Worm (Caenorhabditis elegans) whole organism, L3 larva: ENCODE measurements around the gene F55C5.10.

ENCODE experiments used
- R02D3.7 ChIP-seq: fragments of 150-350 bp; optimal IDR thresholded peaks from 2 replicates; lab custom pipeline; 2014; ENCODE audit warnings: missing biosample characterization, missing genetic modification characterization
- ZK546.5 ChIP-seq: sonication (generic microtip); optimal IDR thresholded peaks from 2 replicates; lab custom pipeline; 2017; ENCODE audit warnings: missing biosample characterization, missing genetic modification characterization
- aly-2 ChIP-seq: fragments of 150-350 bp; optimal IDR thresholded peaks from 2 replicates; lab custom pipeline; 2014; ENCODE audit warnings: missing biosample characterization, missing genetic modification characterization
- ama-1 ChIP-seq: fragments of 150-350 bp; optimal IDR thresholded peaks from 2 replicates; lab custom pipeline; 2018
- ceh-16 ChIP-seq: sonication (generic microtip); optimal IDR thresholded peaks from 2 replicates; lab custom pipeline; 2017; ENCODE audit warnings: missing biosample characterization, missing genetic modification characterization
- ceh-28 ChIP-seq: fragments of 150-350 bp; optimal IDR thresholded peaks from 2 replicates; lab custom pipeline; 2014; ENCODE audit warnings: missing biosample characterization, missing genetic modification reagents, missing genetic modification characterization
- ceh-82 ChIP-seq: fragments of 150-350 bp; optimal IDR thresholded peaks from 2 replicates; lab custom pipeline; 2014; ENCODE audit warnings: missing biosample characterization, missing genetic modification characterization
- daf-12 ChIP-seq: fragments of 150-350 bp; optimal IDR thresholded peaks from 2 replicates; lab custom pipeline; 2014; ENCODE audit warnings: missing biosample characterization, missing genetic modification reagents, missing genetic modification characterization
- egl-27 ChIP-seq: sonication (generic microtip); optimal IDR thresholded peaks from 4 replicates; lab custom pipeline; 2017; ENCODE audit warnings: missing biosample characterization, missing genetic modification reagents, missing genetic modification characterization
- egl-5 ChIP-seq: fragments of 150-350 bp; optimal IDR thresholded peaks from 2 replicates; lab custom pipeline; 2017; ENCODE audit warnings: missing biosample characterization, missing genetic modification reagents, missing genetic modification characterization, inconsistent platforms
- elt-1 ChIP-seq: fragments of 150-350 bp; optimal IDR thresholded peaks from 2 replicates; lab custom pipeline; 2014; ENCODE audit warnings: missing biosample characterization, missing genetic modification characterization
- elt-2 ChIP-seq: sonication (generic microtip); optimal IDR thresholded peaks from 2 replicates; lab custom pipeline; 2016; ENCODE audit warnings: missing genetic modification reagents, mild to moderate bottlenecking, missing genetic modification characterization, missing compliant biosample characterization
- elt-3 ChIP-seq, 3 experiments: fragments of 150-350 bp in 1 of 3; sonication (generic microtip) in 2 of 3; optimal IDR thresholded peaks; 2 replicates in 2 of 3; 4 replicates in 1 of 3; lab custom pipeline; 2014 to 2017; ENCODE audit warnings: missing biosample characterization in 3 of 3, missing genetic modification characterization in 3 of 3
- eor-1 ChIP-seq, 2 experiments: fragments of 150-350 bp; optimal IDR thresholded peaks; 2 replicates each; lab custom pipeline; 2014 to 2018; ENCODE audit warnings: missing biosample characterization in 2 of 2, missing genetic modification characterization in 2 of 2
- fkh-10 ChIP-seq: sonication (generic microtip); optimal IDR thresholded peaks from 2 replicates; lab custom pipeline; 2017; ENCODE audit warnings: missing biosample characterization, missing genetic modification reagents, missing genetic modification characterization
- fkh-2 ChIP-seq: fragments of 150-350 bp; optimal IDR thresholded peaks from 2 replicates; lab custom pipeline; 2014; ENCODE audit warnings: missing biosample characterization, missing genetic modification reagents, missing genetic modification characterization
- fos-1 ChIP-seq: fragments of 150-350 bp; optimal IDR thresholded peaks from 2 replicates; lab custom pipeline; 2014; ENCODE audit warnings: missing biosample characterization, missing genetic modification characterization
- hmg-11 ChIP-seq: sonication (generic microtip); optimal IDR thresholded peaks from 2 replicates; lab custom pipeline; 2016; ENCODE audit warnings: missing genetic modification characterization, missing compliant biosample characterization
- jun-1 ChIP-seq: fragments of 150-350 bp; optimal IDR thresholded peaks from 2 replicates; lab custom pipeline; 2014; ENCODE audit warnings: missing biosample characterization, missing genetic modification reagents, missing genetic modification characterization
- lin-15B ChIP-seq: fragments of 150-350 bp; optimal IDR thresholded peaks from 2 replicates; lab custom pipeline; 2014; ENCODE audit warnings: missing biosample characterization, missing genetic modification characterization
- lin-39 ChIP-seq: fragments of 150-350 bp; optimal IDR thresholded peaks from 2 replicates; lab custom pipeline; 2018; ENCODE audit warnings: missing biosample characterization, missing genetic modification reagents, missing genetic modification characterization
- lsy-12 ChIP-seq: sonication (generic microtip); optimal IDR thresholded peaks from 2 replicates; lab custom pipeline; 2016; ENCODE audit warnings: mild to moderate bottlenecking, missing genetic modification characterization, missing compliant biosample characterization
- mdl-1 ChIP-seq: fragments of 150-350 bp; optimal IDR thresholded peaks from 2 replicates; lab custom pipeline; 2014; ENCODE audit warnings: missing biosample characterization, missing genetic modification characterization
- mml-1 ChIP-seq: fragments of 150-350 bp; sonication (generic microtip); optimal IDR thresholded peaks from 3 replicates; lab custom pipeline; 2014; ENCODE audit warnings: missing biosample characterization, missing genetic modification characterization
- nfya-1 ChIP-seq: sonication (generic microtip); optimal IDR thresholded peaks from 2 replicates; lab custom pipeline; 2017; ENCODE audit warnings: missing genetic modification characterization, mild to moderate bottlenecking, missing compliant biosample characterization, antibody characterized with exemption, moderate library complexity; ENCODE audit not compliant: insufficient read depth
- nhr-11 ChIP-seq: fragments of 150-350 bp; optimal IDR thresholded peaks from 2 replicates; lab custom pipeline; 2014; ENCODE audit warnings: missing biosample characterization, missing genetic modification characterization
- nhr-12 ChIP-seq: fragments of 150-350 bp; optimal IDR thresholded peaks from 2 replicates; lab custom pipeline; 2014; ENCODE audit warnings: missing biosample characterization, missing genetic modification characterization
- nhr-23 ChIP-seq: fragments of 150-350 bp; optimal IDR thresholded peaks from 2 replicates; lab custom pipeline; 2014; ENCODE audit warnings: missing biosample characterization, missing genetic modification reagents, missing genetic modification characterization
- nhr-237 ChIP-seq: fragments of 150-350 bp; optimal IDR thresholded peaks from 2 replicates; lab custom pipeline; 2014; ENCODE audit warnings: missing biosample characterization, missing genetic modification characterization
- nhr-28 ChIP-seq: fragments of 150-350 bp; optimal IDR thresholded peaks from 2 replicates; lab custom pipeline; 2014; ENCODE audit warnings: missing biosample characterization, missing genetic modification characterization
- nhr-43 ChIP-seq: sonication (generic microtip); optimal IDR thresholded peaks from 2 replicates; lab custom pipeline; 2016; ENCODE audit warnings: mild to moderate bottlenecking, missing genetic modification characterization, missing compliant biosample characterization; ENCODE audit not compliant: poor library complexity, severe bottlenecking
- nhr-67 ChIP-seq: fragments of 150-350 bp; optimal IDR thresholded peaks from 2 replicates; lab custom pipeline; 2014; ENCODE audit warnings: missing biosample characterization, missing genetic modification characterization
- nhr-76 ChIP-seq: fragments of 150-350 bp; sonication (generic microtip); optimal IDR thresholded peaks from 5 replicates; lab custom pipeline; 2014; ENCODE audit warnings: missing biosample characterization, missing genetic modification characterization
- nhr-77 ChIP-seq: fragments of 150-350 bp; optimal IDR thresholded peaks from 2 replicates; lab custom pipeline; 2014; ENCODE audit warnings: missing biosample characterization, missing genetic modification characterization
- pha-4 ChIP-seq: fragments of 150-350 bp; optimal IDR thresholded peaks from 2 replicates; lab custom pipeline; 2014; ENCODE audit warnings: missing biosample characterization, missing genetic modification reagents, missing genetic modification characterization
- pqm-1 ChIP-seq: fragments of 150-350 bp; optimal IDR thresholded peaks from 2 replicates; lab custom pipeline; 2017; ENCODE audit warnings: missing biosample characterization, missing genetic modification characterization, inconsistent platforms
- sea-2 ChIP-seq: fragments of 150-350 bp; sonication (generic microtip); optimal IDR thresholded peaks from 4 replicates; lab custom pipeline; 2014; ENCODE audit warnings: missing biosample characterization, missing genetic modification reagents, missing genetic modification characterization
- skn-1 ChIP-seq: fragments of 150-350 bp; optimal IDR thresholded peaks from 2 replicates; lab custom pipeline; 2014; ENCODE audit warnings: missing biosample characterization, missing genetic modification characterization
- snpc-4 ChIP-seq: fragments of 150-350 bp; optimal IDR thresholded peaks from 2 replicates; lab custom pipeline; 2014; ENCODE audit warnings: missing biosample characterization, missing genetic modification characterization
- tbx-2 ChIP-seq: sonication (generic microtip); optimal IDR thresholded peaks from 2 replicates; lab custom pipeline; 2016; ENCODE audit warnings: mild to moderate bottlenecking, missing genetic modification characterization, missing compliant biosample characterization
- unc-39 ChIP-seq: sonication (generic microtip); optimal IDR thresholded peaks from 4 replicates; lab custom pipeline; 2017; ENCODE audit warnings: missing biosample characterization, missing genetic modification characterization
- unc-62 ChIP-seq: fragments of 150-350 bp; sonication (generic microtip); optimal IDR thresholded peaks from 4 replicates; lab custom pipeline; 2014; ENCODE audit warnings: missing biosample characterization, missing genetic modification reagents, missing genetic modification characterization
- zag-1 ChIP-seq: fragments of 150-350 bp; optimal IDR thresholded peaks from 2 replicates; lab custom pipeline; 2014; ENCODE audit warnings: missing biosample characterization, missing genetic modification characterization
- ztf-11 ChIP-seq: fragments of 150-350 bp; optimal IDR thresholded peaks from 2 replicates; lab custom pipeline; 2014; ENCODE audit warnings: missing biosample characterization, missing genetic modification characterization
- ztf-4 ChIP-seq: fragments of 150-350 bp; optimal IDR thresholded peaks from 2 replicates; lab custom pipeline; 2014; ENCODE audit warnings: missing biosample characterization, missing genetic modification characterization

Gene F55C5.10

DNA sequence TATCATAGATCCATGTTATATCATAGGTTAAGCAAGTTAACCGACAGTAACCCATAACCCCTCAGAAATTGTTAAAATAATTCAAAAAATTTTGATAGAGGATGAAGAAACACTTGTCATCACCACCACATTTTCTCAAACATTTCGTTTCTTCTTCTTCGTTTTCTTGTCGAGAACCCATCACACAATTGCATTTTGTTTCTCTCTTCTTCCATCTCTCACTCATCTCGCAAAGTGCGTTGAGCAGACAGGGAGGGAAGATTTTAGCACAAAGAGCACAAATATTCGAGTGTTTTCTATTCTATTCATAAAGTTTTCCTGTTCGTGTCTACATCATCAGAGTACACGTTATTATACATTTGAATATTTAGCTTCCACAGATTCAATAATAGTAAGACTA lies 31.1 kb downstream of the F55C5.10 start:
- TF ChIP-seq eor-1 (tag; optimal IDR thresholded peaks at IDR 0.05; lab: Kevin White, UChicago) (no peak), egl-27 (tag; lab: Kevin White, UChicago) (no peak), fkh-10 (GFP tag; lab: Kevin White, UChicago) (peak; percentile 39), tbx-2 (no peak), zag-1 (no peak), lsy-12 (tag; lab: Kevin White, UChicago) (no peak), nhr-28 (no peak), ama-1 (no peak), nfya-1 (peak; percentile 8)
- TF ChIP-seq, all 47 proteins: peak for 2

DNA sequence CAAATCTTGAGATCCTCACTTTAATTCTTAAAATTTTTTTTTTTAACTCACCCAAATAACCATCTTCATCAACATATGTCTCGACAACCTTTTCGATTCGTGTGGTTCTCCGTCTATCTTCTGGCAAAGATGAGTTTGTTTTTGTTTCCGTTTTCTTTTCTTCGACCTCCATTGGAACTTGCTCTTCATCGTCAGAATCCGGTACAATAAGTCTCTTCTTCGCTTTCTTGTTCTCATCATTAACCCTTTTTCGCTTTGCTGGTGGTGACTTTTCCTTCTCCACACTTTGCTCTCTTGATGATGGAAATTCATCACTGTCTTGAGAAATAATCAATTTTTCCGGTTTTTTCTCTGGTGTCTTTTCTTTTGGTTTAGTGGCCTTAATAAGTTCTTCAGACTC lies 32.8 kb downstream of the F55C5.10 start:
- TF ChIP-seq fkh-10 (GFP tag; lab: Kevin White, UChicago), result no peak
- no peak for TF ChIP-seq ztf-11 (tag; lab: Kevin White, UChicago)
- TF ChIP-seq jun-1 (tag; lab: Kevin White, UChicago), result no peak

DNA sequence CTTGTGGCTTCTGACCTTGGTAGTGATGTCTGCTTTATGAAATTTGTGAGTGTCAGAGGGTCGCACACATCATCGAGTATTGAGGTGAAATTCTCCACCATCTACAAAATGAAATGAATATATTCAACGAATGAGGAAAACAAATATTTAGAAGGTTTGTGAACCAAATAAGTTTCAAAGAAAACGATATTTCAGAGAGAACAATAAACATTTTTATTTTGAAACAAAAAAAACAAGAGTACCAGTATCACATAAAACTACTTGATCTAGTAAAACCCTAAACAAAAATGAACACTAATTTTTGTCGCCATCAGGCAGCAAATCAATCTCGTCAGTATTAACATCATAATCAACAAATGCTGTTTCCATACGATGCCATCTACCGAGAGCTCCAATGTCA lies 33.8 kb downstream of the F55C5.10 start, which contains the start of gene R04F11.3:
R04F11.3 (minus strand) TSS at position 101 of the 400 bp plus-strand sequence.
- TF ChIP-seq lin-15B (tag; lab: Kevin White, UChicago) (no peak), sea-2 (GFP tag; lab: Kevin White, UChicago) (no peak), ztf-11 (tag; lab: Kevin White, UChicago) (no peak), elt-1 (tag; lab: Kevin White, UChicago) (no peak), nhr-23 (tag; lab: Kevin White, UChicago) (no peak), skn-1 (tag; lab: Kevin White, UChicago) (no peak), fos-1 (tag; lab: Kevin White, UChicago) (no peak), nfya-1 (no peak), aly-2 (tag; lab: Kevin White, UChicago) (no peak), pha-4 (tag; lab: Kevin White, UChicago) (no peak)
- TF ChIP-seq, all 47 proteins: peak for 0

DNA sequence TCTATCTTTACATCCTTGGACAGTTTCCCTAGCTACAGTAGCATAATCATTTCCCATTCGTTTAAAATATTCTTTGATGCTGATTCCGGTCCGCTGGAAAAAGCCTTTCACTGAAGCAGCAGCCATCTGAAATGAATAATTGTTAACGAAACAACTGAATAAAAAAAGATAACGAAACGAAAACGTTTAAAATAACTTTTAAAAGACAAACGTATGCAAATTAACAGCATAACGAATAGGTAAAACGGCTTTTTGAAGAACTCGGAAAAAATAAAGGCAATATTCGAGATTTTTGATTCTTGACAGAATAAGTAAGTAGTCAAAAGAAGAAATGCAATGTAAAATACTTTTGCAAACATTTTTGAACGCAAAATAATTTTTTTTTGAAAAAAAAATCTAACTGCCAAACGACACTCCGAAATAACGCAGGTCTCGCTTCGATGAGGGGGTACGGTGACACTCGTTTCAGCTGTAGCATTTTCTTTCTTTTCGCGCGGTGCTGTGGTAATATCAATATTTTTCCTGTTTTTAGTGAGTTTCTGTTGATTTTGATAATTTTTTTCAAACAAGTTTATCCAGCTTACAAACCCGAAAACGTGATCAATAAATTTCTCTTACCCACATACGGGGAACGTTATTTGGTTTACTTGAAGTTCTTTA lies 34.7 kb downstream of the F55C5.10 start, which contains the start of the genes R04F11.5 and R04F11.2:
R04F11.5 (minus strand) TSS at position 126 of the 660 bp plus-strand sequence.
R04F11.2 (plus strand) TSS at position 488 of the 660 bp plus-strand sequence.
- TF ChIP-seq nhr-11 (tag; lab: Kevin White, UChicago) (no peak), lin-39 (peak; percentile 79), skn-1 (tag; lab: Kevin White, UChicago) (no peak), elt-2 (tag; lab: Kevin White, UChicago) (peak; percentile 50), mml-1 (no peak), pqm-1 (tag; lab: Kevin White, UChicago) (no peak), hmg-11 (tag; lab: Kevin White, UChicago) (peak; percentile 85), eor-1 (tag; optimal IDR thresholded peaks at IDR 0.05; lab: Kevin White, UChicago) (peak in 1 of 2 experiments; percentile 4), nhr-77 (no peak), ZK546.5 (tag; lab: Kevin White, UChicago) (no peak), ceh-82 (tag; lab: Kevin White, UChicago) (no peak), jun-1 (tag; lab: Kevin White, UChicago) (no peak), nhr-28 (no peak), ztf-4 (no peak), ceh-28 (tag; lab: Kevin White, UChicago) (peak; percentile 41), nhr-76 (no peak), elt-1 (tag; lab: Kevin White, UChicago) (peak; percentile 45), fkh-2 (tag; lab: Kevin White, UChicago) (no peak), egl-27 (tag; lab: Kevin White, UChicago) (no peak), nhr-43 (tag; lab: Kevin White, UChicago) (peak; percentile 14), pha-4 (tag; lab: Kevin White, UChicago) (peak; percentile 93), egl-5 (tag; lab: Kevin White, UChicago) (peak; percentile 90), ztf-11 (tag; lab: Kevin White, UChicago) (no peak), daf-12 (tag; lab: Kevin White, UChicago) (no peak), fkh-10 (GFP tag; lab: Kevin White, UChicago) (no peak), unc-39 (no peak), mdl-1 (tag; lab: Kevin White, UChicago) (no peak), nhr-237 (tag; lab: Kevin White, UChicago) (no peak), lin-15B (tag; lab: Kevin White, UChicago) (peak; percentile 86), sea-2 (GFP tag; lab: Kevin White, UChicago) (no peak), ceh-16 (tag; lab: Kevin White, UChicago) (no peak), ama-1 (peak; percentile 51), nhr-67 (no peak), R02D3.7 (peak; percentile 41), elt-3 (tag; optimal IDR thresholded peaks at IDR 0.05; lab: Kevin White, UChicago) (no peak), snpc-4 (tag; lab: Kevin White, UChicago) (peak; percentile 81), unc-62 (no peak), nhr-12 (tag; lab: Kevin White, UChicago) (no peak), tbx-2 (no peak), zag-1 (no peak), lsy-12 (tag; lab: Kevin White, UChicago) (no peak)
